Worm (Caenorhabditis elegans) whole organism, late embryonic: ENCODE measurements around the gene inx-10.

Experiments
- C08G9.2 ChIP-seq: sonication (generic microtip); optimal IDR thresholded peaks from 2 replicates; lab custom pipeline; 2016; ENCODE audit warnings: mild to moderate bottlenecking, missing genetic modification characterization, moderate library complexity, missing compliant biosample characterization
- C38D4.7 ChIP-seq: fragments of 200-800 bp; sonication (Bioruptor generic); optimal IDR thresholded peaks from 2 replicates; lab custom pipeline; 2018; ENCODE audit warnings: mild to moderate bottlenecking, missing genetic modification characterization, moderate library complexity, missing compliant biosample characterization
- K09A11.1 ChIP-seq: sonication (generic microtip); optimal IDR thresholded peaks from 2 replicates; lab custom pipeline; 2017; ENCODE audit warnings: antibody characterized with exemption, mild to moderate bottlenecking, missing genetic modification characterization, missing compliant biosample characterization; ENCODE audit not compliant: insufficient read depth
- T23F11.4 ChIP-seq: fragments of 200-800 bp; sonication (Bioruptor generic); optimal IDR thresholded peaks from 2 replicates; lab custom pipeline; 2018; ENCODE audit warnings: mild to moderate bottlenecking, missing genetic modification characterization, missing compliant biosample characterization
- Y22D7AL.16 ChIP-seq: sonication (generic microtip); optimal IDR thresholded peaks from 2 replicates; lab custom pipeline; 2016; ENCODE audit warnings: missing genetic modification characterization, missing compliant biosample characterization
- ceh-19 ChIP-seq: fragments of 200-800 bp; sonication (Bioruptor generic); optimal IDR thresholded peaks from 2 replicates; lab custom pipeline; 2018; ENCODE audit warnings: mild to moderate bottlenecking, missing genetic modification characterization, missing compliant biosample characterization
- ceh-2 ChIP-seq: sonication (generic microtip); optimal IDR thresholded peaks from 2 replicates; lab custom pipeline; 2016; ENCODE audit warnings: missing genotype, missing genetic modification characterization, missing compliant biosample characterization
- ceh-22 ChIP-seq: sonication (generic microtip); optimal IDR thresholded peaks from 2 replicates; lab custom pipeline; 2017; ENCODE audit warnings: missing biosample characterization, missing genetic modification characterization
- ceh-24 ChIP-seq: sonication (generic microtip); optimal IDR thresholded peaks from 2 replicates; lab custom pipeline; 2016; ENCODE audit warnings: mild to moderate bottlenecking, missing genetic modification characterization, missing compliant biosample characterization
- ceh-30 ChIP-seq: fragments of 150-350 bp; optimal IDR thresholded peaks from 2 replicates; lab custom pipeline; 2014; ENCODE audit warnings: missing biosample characterization, missing genetic modification characterization
- ceh-34 ChIP-seq: sonication (generic microtip); optimal IDR thresholded peaks from 2 replicates; lab custom pipeline; 2016; ENCODE audit warnings: mild to moderate bottlenecking, missing genetic modification characterization, missing compliant biosample characterization
- ceh-45 ChIP-seq: fragments of 200-800 bp; sonication (Bioruptor generic); IDR thresholded peaks from 2 replicates; pipeline ENCODE4 v1.3.6; 2022; ENCODE audit warnings: missing genetic modification reagents, missing genetic modification characterization, missing compliant biosample characterization
- ceh-9 ChIP-seq: sonication (generic microtip); optimal IDR thresholded peaks from 2 replicates; lab custom pipeline; 2016; ENCODE audit warnings: mild to moderate bottlenecking, missing genetic modification characterization, inconsistent platforms, missing compliant biosample characterization
- dve-1 ChIP-seq: sonication (generic microtip); optimal IDR thresholded peaks from 2 replicates; lab custom pipeline; 2017; ENCODE audit warnings: antibody characterized with exemption, mild to moderate bottlenecking, missing genetic modification characterization, missing compliant biosample characterization
- elt-4 ChIP-seq: sonication (generic microtip); optimal IDR thresholded peaks from 2 replicates; lab custom pipeline; 2016; ENCODE audit warnings: missing genetic modification characterization, missing compliant biosample characterization
- eyg-1 ChIP-seq: sonication (generic microtip); optimal IDR thresholded peaks from 2 replicates; lab custom pipeline; 2016; ENCODE audit warnings: missing genotype, missing genetic modification characterization, missing compliant biosample characterization
- fax-1 ChIP-seq: sonication (generic microtip); optimal IDR thresholded peaks from 2 replicates; lab custom pipeline; 2016; ENCODE audit warnings: missing genotype, missing genetic modification characterization, missing compliant biosample characterization
- fkh-10 ChIP-seq: fragments of 150-350 bp; optimal IDR thresholded peaks from 2 replicates; lab custom pipeline; 2014; ENCODE audit warnings: missing biosample characterization, missing genetic modification reagents, missing genetic modification characterization
- gmeb-2 ChIP-seq: sonication (generic microtip); optimal IDR thresholded peaks from 2 replicates; lab custom pipeline; 2016; ENCODE audit warnings: missing genetic modification characterization, inconsistent platforms, missing compliant biosample characterization
- hlh-6 ChIP-seq: sonication (generic microtip); optimal IDR thresholded peaks from 2 replicates; lab custom pipeline; 2016; ENCODE audit warnings: missing genotype, missing genetic modification characterization, missing compliant biosample characterization
- lim-6 ChIP-seq: sonication (generic microtip); optimal IDR thresholded peaks from 2 replicates; lab custom pipeline; 2016; ENCODE audit warnings: missing genetic modification characterization, missing compliant biosample characterization
- madf-2 ChIP-seq: sonication (generic microtip); optimal IDR thresholded peaks from 2 replicates; lab custom pipeline; 2017; ENCODE audit warnings: missing genetic modification characterization, missing compliant biosample characterization
- mec-3 ChIP-seq: sonication (generic microtip); optimal IDR thresholded peaks from 2 replicates; lab custom pipeline; 2016; ENCODE audit warnings: borderline replicate concordance, missing genetic modification characterization, missing compliant biosample characterization
- pat-9 ChIP-seq: fragments of 200-800 bp; sonication (Bioruptor generic); optimal IDR thresholded peaks from 2 replicates; lab custom pipeline; 2018; ENCODE audit warnings: mild to moderate bottlenecking, missing genetic modification characterization, moderate library complexity, missing compliant biosample characterization
- pha-4 ChIP-seq: fragments of 150-350 bp; optimal IDR thresholded peaks from 2 replicates; lab custom pipeline; 2018; ENCODE audit warnings: missing biosample characterization, missing genetic modification reagents, missing genetic modification characterization
- rnt-1 ChIP-seq: sonication (generic microtip); optimal IDR thresholded peaks from 2 replicates; lab custom pipeline; 2016; ENCODE audit warnings: missing genetic modification characterization, missing compliant biosample characterization
- syd-9 ChIP-seq: sonication (generic microtip); optimal IDR thresholded peaks from 2 replicates; lab custom pipeline; 2016; ENCODE audit warnings: mild to moderate bottlenecking, missing genetic modification characterization, moderate library complexity, missing compliant biosample characterization
- tbx-2 ChIP-seq: sonication (generic microtip); optimal IDR thresholded peaks from 2 replicates; lab custom pipeline; 2016; ENCODE audit warnings: missing genetic modification characterization, missing compliant biosample characterization
- ttx-3 ChIP-seq: sonication (generic microtip); optimal IDR thresholded peaks from 2 replicates; lab custom pipeline; 2016; ENCODE audit warnings: missing genetic modification reagents, missing genetic modification characterization, missing compliant biosample characterization
- unc-3 ChIP-seq, 2 experiments: fragments of 200-800 bp in 1 of 2; sonication (Bioruptor generic) in 1 of 2; sonication (generic microtip) in 1 of 2; conservative IDR thresholded peaks in 1 of 2; optimal IDR thresholded peaks in 1 of 2; 2 replicates each; pipeline versions ENCODE4 v1.3.6 to Lab custom; 2016 to 2022; ENCODE audit warnings: missing compliant biosample characterization in 2 of 2, missing genetic modification characterization in 2 of 2, missing genetic modification reagents in 1 of 2
- unc-42 ChIP-seq: sonication (generic microtip); optimal IDR thresholded peaks from 2 replicates; lab custom pipeline; 2016; ENCODE audit warnings: missing genotype, missing genetic modification characterization, missing compliant biosample characterization
- unc-86 ChIP-seq: sonication (generic microtip); optimal IDR thresholded peaks from 2 replicates; lab custom pipeline; 2016; ENCODE audit warnings: missing genetic modification characterization, missing compliant biosample characterization

Gene inx-10

ce11 chrV:9175218-9175837 lies 31.9 kb downstream of the inx-10 start, which contains the start of gene spas-1 (continued):
- TF ChIP-seq lim-6 (tag; lab: Kevin White, UChicago) (no peak), unc-42 (tag; lab: Kevin White, UChicago) (no peak), dve-1 (tag; lab: Kevin White, UChicago) (peak; percentile 51), unc-3 (GFP tag; conservative IDR thresholded peaks at IDR 0.05; lab: Robert Waterston, UW) (no peak), unc-3 (tag; optimal IDR thresholded peaks at IDR 0.05; lab: Kevin White, UChicago) (peak; percentile 52), Y22D7AL.16 (tag; lab: Kevin White, UChicago) (no peak), madf-2 (tag; lab: Kevin White, UChicago) (peak; percentile 8), hlh-6 (tag; lab: Kevin White, UChicago) (no peak), gmeb-2 (tag; lab: Kevin White, UChicago) (peak; percentile 35), tbx-2 (tag; lab: Kevin White, UChicago) (peak; percentile 75), ceh-34 (tag; lab: Kevin White, UChicago) (peak; percentile 82)

ce11 chrV:9173789-9174188 lies 33.5 kb downstream of the inx-10 start, which contains the start of gene pqn-16:
pqn-16 (plus strand) TSS chrV:9174089.
- TF ChIP-seq unc-3 (GFP tag; conservative IDR thresholded peaks at IDR 0.05; lab: Robert Waterston, UW) (no peak), unc-3 (tag; optimal IDR thresholded peaks at IDR 0.05; lab: Kevin White, UChicago) (no peak), mec-3 (tag; lab: Kevin White, UChicago) (no peak), fax-1 (no peak), rnt-1 (tag; lab: Kevin White, UChicago) (no peak), syd-9 (tag; lab: Kevin White, UChicago) (no peak), C38D4.7 (GFP tag; lab: Kevin White, UChicago) (no peak), C08G9.2 (no peak), elt-4 (tag; lab: Kevin White, UChicago) (no peak), ceh-19 (GFP tag; lab: Kevin White, UChicago) (no peak), pha-4 (tag; lab: Kevin White, UChicago) (no peak), ceh-45 (no peak), K09A11.1 (tag; lab: Kevin White, UChicago) (no peak), ceh-24 (tag; lab: Kevin White, UChicago) (no peak), eyg-1 (no peak), T23F11.4 (GFP tag; lab: Kevin White, UChicago) (no peak), ttx-3 (no peak)
- TF ChIP-seq, all 69 proteins: peak for 0

ce11 chrV:9172989-9173388 lies 34.3 kb downstream of the inx-10 start, which contains the start of gene gad-3:
gad-3 (minus strand) TSS chrV:9173005.
- TF ChIP-seq unc-86 (tag; lab: Kevin White, UChicago) (no peak), rnt-1 (tag; lab: Kevin White, UChicago) (no peak), ceh-9 (tag; lab: Kevin White, UChicago) (no peak), ceh-34 (tag; lab: Kevin White, UChicago) (no peak)

- TF ChIP-seq ceh-24 (tag; lab: Kevin White, UChicago) (no peak), ceh-30 (tag; lab: Kevin White, UChicago) (no peak), fkh-10 (GFP tag; lab: Kevin White, UChicago) (no peak), pat-9 (tag; lab: Kevin White, UChicago) (no peak), ceh-22 (tag; lab: Kevin White, UChicago) (no peak), pha-4 (tag; lab: Kevin White, UChicago) (no peak), syd-9 (tag; lab: Kevin White, UChicago) (no peak), ceh-2 (tag; lab: Kevin White, UChicago) (no peak)
These were observed 39.2 kb downstream of the inx-10 start, which contains the start of gene B0222.11 for ce11 chrV:9168089-9168488. B0222.11 (minus strand) TSS chrV:9168189.
